Worm (Caenorhabditis elegans) whole organism, early embryonic: Measurements from ENCODE around the gene F38B6.4.

Experiments
- ama-1 ChIP-seq: fragments of 150-350 bp; optimal IDR thresholded peaks from 2 replicates; lab custom pipeline; 2014
- ceh-13 ChIP-seq: fragments of 200-800 bp; sonication (Bioruptor generic); optimal IDR thresholded peaks from 2 replicates; lab custom pipeline; 2018; ENCODE audit warnings: mild to moderate bottlenecking, missing genetic modification characterization, missing compliant biosample characterization

DNA sequence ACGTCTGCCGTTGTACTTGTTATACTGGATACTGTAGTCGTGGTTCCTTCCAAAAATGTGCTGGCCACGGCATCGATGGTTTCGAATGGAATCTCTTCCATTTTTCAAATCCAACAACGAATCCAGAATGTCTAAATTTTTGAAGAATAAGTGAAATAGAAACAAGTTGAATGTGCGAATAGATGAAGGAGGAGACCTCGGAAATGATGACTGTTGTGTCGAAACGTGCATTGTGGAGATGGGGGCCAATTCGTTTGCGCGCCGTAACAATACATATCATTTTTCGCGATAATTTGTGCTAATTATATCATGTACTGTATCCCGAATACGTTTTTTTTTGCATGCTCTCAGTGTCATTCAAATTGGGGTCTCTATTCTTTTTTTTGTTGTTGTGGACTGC is 39.5 kb upstream of the F38B6.4 start, which contains the start of gene aexr-1:
- TF ChIP-seq ceh-13 (no peak), ama-1 (lab: Kevin White, UChicago) (no peak)
